Worm (Caenorhabditis elegans) whole organism, L4 larva: ENCODE data around the gene Y54G2A.45.
"Not testable (repeated sequence)": the region's sequence is repeated elsewhere in the genome, so short reads cannot be mapped to it uniquely, and the experiment has no call there.

Experiments used
- D1046.2 ChIP-seq: fragments of 200-800 bp; sonication (Bioruptor generic); IDR thresholded peaks from 2 replicates; pipeline ENCODE4 v1.3.6; 2022; ENCODE audit warnings: missing genetic modification characterization, missing compliant biosample characterization
- F26F4.8 ChIP-seq: fragments of 200-800 bp; sonication (Bioruptor generic); conservative IDR thresholded peaks from 2 replicates; pipeline ENCODE4 v1.3.6; 2022; ENCODE audit warnings: missing genetic modification characterization, missing compliant biosample characterization
- R02D3.7 ChIP-seq: fragments of 150-350 bp; sonication (generic microtip); optimal IDR thresholded peaks from 3 replicates; lab custom pipeline; 2014; ENCODE audit warnings: missing biosample characterization, missing genetic modification characterization
- Y5F2A.4 ChIP-seq: fragments of 200-800 bp; sonication (Bioruptor generic); optimal IDR thresholded peaks from 2 replicates; lab custom pipeline; 2018; ENCODE audit warnings: mild to moderate bottlenecking, missing genetic modification characterization, missing compliant biosample characterization
- ZK337.2 ChIP-seq: fragments of 200-800 bp; sonication (Bioruptor generic); IDR thresholded peaks from 2 replicates; pipeline ENCODE4 v1.3.6; 2022; ENCODE audit warnings: missing genetic modification reagents, missing genetic modification characterization, missing compliant biosample characterization
- ceh-20 ChIP-seq: fragments of 200-800 bp; sonication (Bioruptor generic); IDR thresholded peaks from 2 replicates; pipeline ENCODE4 v1.3.6; 2022; ENCODE audit warnings: missing genetic modification reagents, missing genetic modification characterization, missing compliant biosample characterization
- ceh-32 ChIP-seq: sonication (generic microtip); optimal IDR thresholded peaks from 2 replicates; lab custom pipeline; 2016; ENCODE audit warnings: mild to moderate bottlenecking, missing genetic modification characterization, missing compliant biosample characterization; ENCODE audit not compliant: poor library complexity
- ceh-44 ChIP-seq: fragments of 200-800 bp; sonication (Bioruptor generic); IDR thresholded peaks from 2 replicates; pipeline ENCODE4 v1.3.6; 2022; ENCODE audit warnings: missing genetic modification reagents, missing genetic modification characterization, missing compliant biosample characterization
- ces-1 ChIP-seq: fragments of 150-350 bp; sonication (generic microtip); optimal IDR thresholded peaks from 4 replicates; lab custom pipeline; 2014; ENCODE audit warnings: missing biosample characterization, missing genetic modification reagents, missing genetic modification characterization
- cey-2 ChIP-seq: sonication (generic microtip); optimal IDR thresholded peaks from 3 replicates; lab custom pipeline; 2017; ENCODE audit warnings: missing genetic modification characterization, mild to moderate bottlenecking, missing compliant biosample characterization, antibody characterized with exemption, borderline replicate concordance; ENCODE audit not compliant: insufficient read depth
- ctbp-1 ChIP-seq: fragments of 200-800 bp; sonication (Bioruptor generic); IDR thresholded peaks from 2 replicates; pipeline ENCODE4 v1.3.6; 2022; ENCODE audit warnings: missing genetic modification reagents, missing genetic modification characterization, missing compliant biosample characterization
- daf-19 ChIP-seq: fragments of 200-800 bp; sonication (Bioruptor generic); conservative IDR thresholded peaks from 2 replicates; pipeline ENCODE4 v1.3.6; 2022; ENCODE audit warnings: missing genetic modification characterization, missing compliant biosample characterization
- daf-8 ChIP-seq: fragments of 200-800 bp; sonication (Bioruptor generic); IDR thresholded peaks from 2 replicates; pipeline ENCODE4 v1.3.6; 2022; ENCODE audit warnings: missing genetic modification characterization, missing compliant biosample characterization
- dmd-6 ChIP-seq: fragments of 200-800 bp; sonication (Bioruptor generic); IDR thresholded peaks from 2 replicates; pipeline ENCODE4 v1.3.6; 2022; ENCODE audit warnings: missing genetic modification reagents, missing genetic modification characterization, missing compliant biosample characterization
- dmd-8 ChIP-seq: fragments of 200-800 bp; sonication (Bioruptor generic); IDR thresholded peaks from 2 replicates; pipeline ENCODE4 v1.3.6; 2022; ENCODE audit warnings: missing genetic modification characterization, missing compliant biosample characterization
- dmd-9 ChIP-seq: fragments of 200-800 bp; sonication (Bioruptor generic); IDR thresholded peaks from 2 replicates; pipeline ENCODE4 v1.3.6; 2022; ENCODE audit warnings: missing genetic modification reagents, missing genetic modification characterization, missing compliant biosample characterization
- dpl-1 ChIP-seq: fragments of 150-350 bp; optimal IDR thresholded peaks from 2 replicates; lab custom pipeline; 2014; ENCODE audit warnings: missing biosample characterization, missing genetic modification reagents, missing genetic modification characterization
- egl-27 ChIP-seq: sonication (generic microtip); optimal IDR thresholded peaks from 3 replicates; lab custom pipeline; 2017; ENCODE audit warnings: missing biosample characterization, missing genetic modification reagents, missing genetic modification characterization
- egl-43 ChIP-seq: fragments of 200-800 bp; sonication (Bioruptor generic); IDR thresholded peaks from 2 replicates; pipeline ENCODE4 v1.3.6; 2022; ENCODE audit warnings: missing genetic modification reagents, missing genetic modification characterization, missing compliant biosample characterization
- fkh-10 ChIP-seq: fragments of 150-350 bp; optimal IDR thresholded peaks from 2 replicates; lab custom pipeline; 2014; ENCODE audit warnings: missing biosample characterization, missing genetic modification reagents, missing genetic modification characterization
- gei-8 ChIP-seq: fragments of 200-800 bp; sonication (Bioruptor generic); optimal IDR thresholded peaks from 2 replicates; lab custom pipeline; 2018; ENCODE audit warnings: mild to moderate bottlenecking, missing genetic modification characterization, missing compliant biosample characterization
- hlh-11 ChIP-seq: fragments of 200-800 bp; sonication (Bioruptor generic); optimal IDR thresholded peaks from 2 replicates; lab custom pipeline; 2018; ENCODE audit warnings: mild to moderate bottlenecking, missing genetic modification characterization, missing compliant biosample characterization
- hmg-1.1 ChIP-seq: fragments of 200-800 bp; sonication (Bioruptor generic); IDR thresholded peaks from 2 replicates; pipeline ENCODE4 v1.3.6; 2022; ENCODE audit warnings: missing genetic modification reagents, missing genetic modification characterization, missing compliant biosample characterization
- lin-13 ChIP-seq: fragments of 150-350 bp; optimal IDR thresholded peaks from 2 replicates; lab custom pipeline; 2014; ENCODE audit warnings: missing biosample characterization, missing genetic modification reagents, missing genetic modification characterization
- lin-38 ChIP-seq: fragments of 200-800 bp; sonication (Bioruptor generic); IDR thresholded peaks from 2 replicates; pipeline ENCODE4 v1.3.6; 2022; ENCODE audit warnings: missing genetic modification reagents, missing genetic modification characterization, missing compliant biosample characterization
- lin-39 ChIP-seq: fragments of 150-350 bp; optimal IDR thresholded peaks from 2 replicates; lab custom pipeline; 2014; ENCODE audit warnings: missing biosample characterization, missing genetic modification reagents, missing genetic modification characterization
- madf-5 ChIP-seq, 2 experiments: fragments of 200-800 bp; sonication (Bioruptor generic); IDR thresholded peaks; 2 replicates each; pipeline ENCODE4 v1.3.6; 2022; ENCODE audit warnings: missing compliant biosample characterization in 2 of 2, missing genetic modification characterization in 2 of 2
- madf-9 ChIP-seq: fragments of 200-800 bp; sonication (Bioruptor generic); conservative IDR thresholded peaks from 2 replicates; pipeline ENCODE4 v1.3.6; 2022; ENCODE audit warnings: missing genetic modification reagents, missing genetic modification characterization, missing compliant biosample characterization
- mdl-1 ChIP-seq, 2 experiments: fragments of 150-350 bp in 1 of 2; sonication (generic microtip) in 1 of 2; optimal IDR thresholded peaks; 2 replicates each; lab custom pipeline; 2014 to 2017; ENCODE audit warnings: missing biosample characterization in 2 of 2, missing genetic modification characterization in 2 of 2
- mdt-29 ChIP-seq: fragments of 200-800 bp; sonication (Bioruptor generic); IDR thresholded peaks from 2 replicates; pipeline ENCODE4 v1.3.6; 2022; ENCODE audit warnings: missing genetic modification reagents, missing genetic modification characterization, missing compliant biosample characterization
- mxl-3 ChIP-seq: fragments of 200-800 bp; sonication (Bioruptor generic); optimal IDR thresholded peaks from 2 replicates; lab custom pipeline; 2018; ENCODE audit warnings: mild to moderate bottlenecking, missing genetic modification characterization, missing compliant biosample characterization
- nhr-111 ChIP-seq: fragments of 200-800 bp; sonication (Bioruptor generic); optimal IDR thresholded peaks from 2 replicates; lab custom pipeline; 2018; ENCODE audit warnings: mild to moderate bottlenecking, missing genetic modification characterization, missing compliant biosample characterization
- nhr-42 ChIP-seq: fragments of 200-800 bp; sonication (Bioruptor generic); IDR thresholded peaks from 2 replicates; pipeline ENCODE4 v1.3.6; 2022; ENCODE audit warnings: missing genetic modification characterization, missing compliant biosample characterization
- nhr-48 ChIP-seq: sonication (generic microtip); optimal IDR thresholded peaks from 2 replicates; lab custom pipeline; 2016; ENCODE audit warnings: mild to moderate bottlenecking, missing genetic modification characterization, missing compliant biosample characterization
- nhr-76 ChIP-seq: fragments of 150-350 bp; optimal IDR thresholded peaks from 2 replicates; lab custom pipeline; 2014; ENCODE audit warnings: missing biosample characterization, missing genetic modification characterization
- pha-4 ChIP-seq, 2 experiments: fragments of 150-350 bp in 1 of 2; fragments of 200-800 bp in 1 of 2; sonication (Bioruptor generic) in 1 of 2; IDR thresholded peaks in 1 of 2; optimal IDR thresholded peaks in 1 of 2; 2 replicates each; pipeline versions ENCODE4 v1.3.6 to Lab custom; 2014 to 2022; ENCODE audit warnings: missing genetic modification characterization in 2 of 2, missing genetic modification reagents in 2 of 2, missing biosample characterization in 1 of 2, missing compliant biosample characterization in 1 of 2
- snpc-4 ChIP-seq: fragments of 150-350 bp; optimal IDR thresholded peaks from 2 replicates; lab custom pipeline; 2014; ENCODE audit warnings: missing biosample characterization, missing genetic modification characterization
- spr-1 ChIP-seq: sonication (generic microtip); optimal IDR thresholded peaks from 2 replicates; lab custom pipeline; 2016; ENCODE audit warnings: mild to moderate bottlenecking, missing genetic modification characterization, missing compliant biosample characterization
- tag-97 ChIP-seq: fragments of 200-800 bp; sonication (Bioruptor generic); IDR thresholded peaks from 2 replicates; pipeline ENCODE4 v1.3.6; 2022; ENCODE audit warnings: missing genetic modification characterization, missing compliant biosample characterization
- unc-62 ChIP-seq, 3 experiments: fragments of 150-350 bp in 1 of 3; sonication (generic microtip); optimal IDR thresholded peaks in 2 of 3; peaks in 1 of 3; 1 replicate in 1 of 3; 2 replicates in 2 of 3; lab custom pipeline; 2014 to 2017; ENCODE audit warnings: missing biosample characterization in 3 of 3, missing genetic modification characterization in 3 of 3, missing genetic modification reagents in 3 of 3, missing genotype in 1 of 3
- vab-7 ChIP-seq: fragments of 200-800 bp; sonication (Bioruptor generic); IDR thresholded peaks from 2 replicates; pipeline ENCODE4 v1.3.6; 2022; ENCODE audit warnings: missing genetic modification reagents, missing genetic modification characterization, missing compliant biosample characterization
- zfp-2 ChIP-seq: sonication (generic microtip); optimal IDR thresholded peaks from 2 replicates; lab custom pipeline; 2016; ENCODE audit warnings: mild to moderate bottlenecking, missing genetic modification characterization, missing compliant biosample characterization
- zip-11 ChIP-seq: fragments of 200-800 bp; sonication (Bioruptor generic); IDR thresholded peaks from 2 replicates; pipeline ENCODE4 v1.3.6; 2022; ENCODE audit warnings: missing genetic modification characterization, missing compliant biosample characterization
- ztf-11 ChIP-seq: fragments of 150-350 bp; optimal IDR thresholded peaks from 2 replicates; lab custom pipeline; 2014; ENCODE audit warnings: missing biosample characterization, missing genetic modification characterization

The Y54G2A.45 gene

DNA sequence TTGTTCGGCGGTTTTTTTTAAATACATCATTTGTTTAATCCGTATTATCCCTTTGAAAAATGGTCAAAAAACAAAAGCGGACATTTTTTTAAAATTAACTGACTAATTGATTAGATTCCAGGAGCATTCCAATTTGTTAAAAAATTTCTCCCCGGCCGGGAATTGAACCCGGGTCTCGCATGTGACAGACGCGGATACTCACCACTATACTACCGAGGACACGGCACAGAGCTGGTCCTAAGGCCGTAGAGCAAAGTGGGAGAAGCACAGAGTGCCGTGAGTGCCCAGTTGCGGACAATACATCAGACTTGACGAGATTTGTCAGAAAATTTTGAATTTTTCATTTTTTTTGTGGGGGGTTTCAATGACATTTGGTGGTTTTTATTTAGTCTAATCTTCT is 4.7 kb upstream of the Y54G2A.45 start (continued):
- no peak for TF ChIP-seq zip-11
- 0 out of 2 replicates have a peak, but pooled peaks have one; percentile 23 for TF ChIP-seq dmd-9 (GFP tag; lab: Robert Waterston, UW)
- TF ChIP-seq R02D3.7 (tag; lab: Kevin White, UChicago) = no peak
- TF ChIP-seq pha-4 (GFP tag; IDR thresholded peaks at IDR 0.05; lab: Robert Waterston, UW) = peak; percentile 75
- TF ChIP-seq pha-4 (tag; optimal IDR thresholded peaks at IDR 0.05; lab: Kevin White, UChicago) = no peak
- peak; percentile 66; the same call in 1 of the 2 replicates for TF ChIP-seq ceh-44
- no peak; the same call in 1 of the 2 replicates for TF ChIP-seq madf-9 (GFP tag; lab: Robert Waterston, UW)

DNA sequence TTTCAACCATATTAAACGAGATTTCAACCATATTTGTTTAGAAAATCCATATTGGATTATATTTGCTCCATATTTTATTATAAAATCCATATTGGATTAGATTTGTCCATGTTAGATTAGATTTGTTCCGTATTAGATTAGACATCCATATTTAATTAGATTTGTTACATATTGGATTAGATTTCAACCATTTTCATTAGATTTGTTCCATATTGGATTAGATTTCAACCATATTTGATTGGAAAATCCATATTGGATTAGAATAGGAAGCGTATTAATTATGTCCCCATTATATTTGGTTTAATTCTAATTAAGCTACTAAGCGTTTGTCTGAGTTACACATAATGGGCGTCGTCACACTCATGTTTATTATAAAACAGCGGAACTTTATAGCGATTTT is 4.1 kb upstream of the Y54G2A.45 start, which contains the start of gene Y54G2A.44:
Gene Y54G2A.44 (plus strand): TSS at position 301 of the 400 bp plus-strand sequence.
- TF ChIP-seq zfp-2 (tag; lab: Kevin White, UChicago); daf-8 (GFP tag; lab: Robert Waterston, UW); nhr-42 (GFP tag; lab: Robert Waterston, UW): not testable (repeated sequence)

DNA sequence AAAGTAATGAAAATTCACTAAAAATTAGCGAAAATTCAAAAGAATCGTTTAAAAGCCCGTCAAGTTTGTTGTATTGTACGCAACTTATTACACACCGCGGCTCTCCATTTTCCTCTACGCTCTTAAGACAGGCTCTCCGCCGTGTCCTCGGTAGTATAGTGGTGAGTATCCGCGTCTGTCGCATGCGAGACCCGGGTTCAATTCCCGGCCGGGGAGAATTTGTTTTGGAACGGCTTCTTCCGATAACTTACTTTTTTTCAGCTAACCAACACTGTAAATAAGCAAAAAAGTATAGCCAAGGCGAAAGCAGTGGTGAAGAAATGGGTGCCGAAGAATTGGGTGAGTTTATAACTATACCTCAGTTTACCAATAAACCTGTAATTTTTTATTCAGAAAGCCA is 3.5 kb upstream of the Y54G2A.45 start:
- TF ChIP-seq daf-19 (GFP tag; lab: Robert Waterston, UW) (no peak), ceh-20 (GFP tag; lab: Robert Waterston, UW) (no peak), lin-13 (GFP tag; lab: Kevin White, UChicago) (peak; percentile 3), egl-27 (tag; lab: Kevin White, UChicago) (no peak), hmg-1.1 (peak; percentile 51; the same call in 1 of the 2 replicates), Y5F2A.4 (GFP tag; lab: Kevin White, UChicago) (peak; percentile 48), cey-2 (tag; lab: Kevin White, UChicago) (no peak), vab-7 (peak; percentile 86), ZK337.2 (GFP tag; lab: Robert Waterston, UW) (no peak), spr-1 (tag; lab: Kevin White, UChicago) (peak; percentile 28), dmd-6 (peak; percentile 28; the same call in 1 of the 2 replicates), ztf-11 (no peak), hlh-11 (peak; percentile 5), nhr-42 (GFP tag; lab: Robert Waterston, UW) (no peak), snpc-4 (no peak), madf-5 (GFP tag; IDR thresholded peaks at IDR 0.05; lab: Robert Waterston, UW) (0 out of 4 replicates have a peak, but pooled peaks of 1 of the 2 experiments have one; percentile 51), mdl-1 (tag; optimal IDR thresholded peaks at IDR 0.05; lab: Kevin White, UChicago) (no peak), fkh-10 (GFP tag; lab: Kevin White, UChicago) (no peak), dmd-8 (GFP tag; lab: Robert Waterston, UW) (peak; percentile 67; the same call in 1 of the 2 replicates), dpl-1 (GFP tag; lab: Kevin White, UChicago) (no peak), lin-38 (GFP tag; lab: Robert Waterston, UW) (peak; percentile 65), tag-97 (GFP tag; lab: Robert Waterston, UW) (no peak), D1046.2 (GFP tag; lab: Robert Waterston, UW) (peak; percentile 79; the same call in 1 of the 2 replicates), ctbp-1 (GFP tag; lab: Robert Waterston, UW) (peak; percentile 52; the same call in 1 of the 2 replicates), ces-1 (GFP tag; lab: Kevin White, UChicago) (no peak), egl-43 (GFP tag; lab: Robert Waterston, UW) (peak; percentile 91), zfp-2 (tag; lab: Kevin White, UChicago) (no peak), gei-8 (GFP tag; lab: Kevin White, UChicago) (no peak), nhr-76 (tag; lab: Kevin White, UChicago) (no peak), mxl-3 (GFP tag; lab: Kevin White, UChicago) (no peak), pha-4 (GFP tag; IDR thresholded peaks at IDR 0.05; lab: Robert Waterston, UW) (peak; percentile 74), pha-4 (tag; optimal IDR thresholded peaks at IDR 0.05; lab: Kevin White, UChicago) (no peak), mdt-29 (GFP tag; lab: Robert Waterston, UW) (no peak), lin-39 (no peak), F26F4.8 (GFP tag; lab: Robert Waterston, UW) (no peak; the same call in 1 of the 2 replicates), zip-11 (no peak), unc-62 (GFP tag; optimal IDR thresholded peaks at IDR 0.05 in 1 of 2; lab: Kevin White, UChicago) (no peak), unc-62 (tag; optimal IDR thresholded peaks at IDR 0.05; lab: Kevin White, UChicago) (no peak), nhr-111 (GFP tag; lab: Kevin White, UChicago) (no peak), nhr-48 (no peak), ceh-32 (tag; lab: Kevin White, UChicago) (no peak)
